Worm (Caenorhabditis elegans): ENCODE measurements around the gene pax-1.

Gene pax-1

ce11 chrV:8188421-8188820 lies 36.3 kb upstream of the pax-1 start, which contains the start of gene F20D6.15:
TSS of gene F20D6.15 (minus strand) at chrV:8188467.
- TF ChIP-seq mls-2 (tag; optimal IDR thresholded peaks at IDR 0.05) = no peak
- no peak for TF ChIP-seq unc-120 (tag; optimal IDR thresholded peaks at IDR 0.05; ENCODE audit: poor library complexity, severe bottlenecking)
- TF ChIP-seq lin-13 (tag; optimal IDR thresholded peaks at IDR 0.05) = no peak
- TF ChIP-seq snpc-4 (tag; optimal IDR thresholded peaks at IDR 0.05) = no peak
- no peak for TF ChIP-seq lin-32 (GFP tag; optimal IDR thresholded peaks at IDR 0.05)
- TF ChIP-seq sem-2 (GFP tag; optimal IDR thresholded peaks at IDR 0.05) = no peak
- no peak for TF ChIP-seq ceh-39 (tag; optimal IDR thresholded peaks at IDR 0.05)
- no peak for TF ChIP-seq flh-1 (GFP tag; optimal IDR thresholded peaks at IDR 0.05)
- no peak for TF ChIP-seq sptf-1 (tag; optimal IDR thresholded peaks at IDR 0.05)
- no peak for TF ChIP-seq nhr-28 (tag; optimal IDR thresholded peaks at IDR 0.05)
- TF ChIP-seq elt-3 (tag; optimal IDR thresholded peaks at IDR 0.05) = no peak
- TF ChIP-seq ceh-43 (GFP tag; optimal IDR thresholded peaks at IDR 0.05) = no peak
- TF ChIP-seq zip-8 (tag; optimal IDR thresholded peaks at IDR 0.05) = no peak
- TF ChIP-seq elt-1 (tag; optimal IDR thresholded peaks at IDR 0.05; ENCODE audit: borderline replicate concordance, insufficient read depth) = no peak
- TF ChIP-seq ceh-83 (GFP tag; optimal IDR thresholded peaks at IDR 0.05) = no peak
- TF ChIP-seq ces-1 (GFP tag; optimal IDR thresholded peaks at IDR 0.05) = no peak

DNA sequence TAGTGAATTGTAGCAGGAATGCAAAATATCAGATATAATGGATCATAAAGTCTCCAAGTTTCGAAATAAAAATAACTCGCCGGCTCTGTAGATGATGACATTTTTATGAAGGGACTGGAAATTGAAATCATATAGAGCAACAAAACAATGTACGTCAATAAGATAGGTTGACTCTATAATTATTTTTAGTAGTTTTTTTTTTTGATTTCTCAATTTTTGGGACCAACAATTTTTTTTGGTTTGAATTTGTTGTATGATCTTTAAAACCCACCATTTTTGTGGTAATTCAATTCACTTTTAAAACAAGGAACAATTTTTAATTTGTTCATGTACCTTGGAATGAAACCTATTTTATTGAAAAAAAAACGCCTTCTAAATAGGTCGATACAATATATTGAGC lies 34.7 kb upstream of the pax-1 start, which contains the start of gene F20D6.12:
Gene F20D6.12, minus strand, starts transcription at position 101 of the 400 bp plus-strand sequence.
- TF ChIP-seq lin-32 (GFP tag; optimal IDR thresholded peaks at IDR 0.05) = no peak
- TF ChIP-seq sptf-1 (tag; optimal IDR thresholded peaks at IDR 0.05) = no peak
- no peak for TF ChIP-seq elt-1 (tag; optimal IDR thresholded peaks at IDR 0.05; ENCODE audit: borderline replicate concordance, insufficient read depth)
- TF ChIP-seq flh-1 (GFP tag; optimal IDR thresholded peaks at IDR 0.05) = no peak
- TF ChIP-seq ceh-43 (GFP tag; optimal IDR thresholded peaks at IDR 0.05) = no peak

DNA sequence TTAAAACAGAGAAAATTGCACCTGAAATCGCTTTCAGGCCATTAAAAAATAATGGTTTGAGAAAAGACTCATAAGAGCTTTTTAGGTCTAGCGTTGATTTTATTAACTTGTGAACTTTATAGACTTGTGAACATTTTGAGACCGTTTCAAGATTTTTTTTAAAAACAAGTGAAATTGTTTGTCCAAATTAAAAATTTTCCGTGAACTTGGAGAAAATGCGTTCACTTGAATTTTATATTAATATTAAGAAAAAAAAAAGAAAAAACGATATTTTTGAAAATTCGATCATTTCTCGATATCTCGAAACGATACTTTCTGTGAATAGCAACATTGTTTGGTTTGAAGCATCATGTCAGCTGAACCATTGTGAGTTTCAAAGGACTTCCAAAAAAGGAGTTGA lies 34.3 kb upstream of the pax-1 start, which contains the start of gene F20D6.1:
Gene F20D6.1, plus strand, starts transcription at position 301 of the 400 bp plus-strand sequence.
- TF ChIP-seq elt-1 (tag; optimal IDR thresholded peaks at IDR 0.05; ENCODE audit: borderline replicate concordance, insufficient read depth) = no peak
- TF ChIP-seq ceh-39 (tag; optimal IDR thresholded peaks at IDR 0.05) = no peak

ce11 chrV:8195889-8196418 lies 28.8 kb upstream of the pax-1 start, which contains the start of gene F20D6.10:
TSS of gene F20D6.10 (minus strand) at chrV:8195939.
- TF ChIP-seq unc-120 (tag; optimal IDR thresholded peaks at IDR 0.05; ENCODE audit: poor library complexity, severe bottlenecking) = peak; percentile 62
- peak; percentile 77 for TF ChIP-seq unc-62 (GFP tag; optimal IDR thresholded peaks at IDR 0.05)
- peak; percentile 91 for TF ChIP-seq hlh-1 (tag; optimal IDR thresholded peaks at IDR 0.05)
- no peak for TF ChIP-seq mab-5 (tag; optimal IDR thresholded peaks at IDR 0.05)

ce11 chrV:8196993-8197392 lies 27.7 kb upstream of the pax-1 start:
- TF ChIP-seq unc-62 (GFP tag; optimal IDR thresholded peaks at IDR 0.05) = no peak
- TF ChIP-seq ces-1 (GFP tag; optimal IDR thresholded peaks at IDR 0.05) = no peak
- TF ChIP-seq sem-2 (GFP tag; optimal IDR thresholded peaks at IDR 0.05) = no peak
- TF ChIP-seq nhr-76 (tag; optimal IDR thresholded peaks at IDR 0.05) = no peak
- TF ChIP-seq nhr-2 (tag; optimal IDR thresholded peaks at IDR 0.05) = no peak
- TF ChIP-seq lin-32 (GFP tag; optimal IDR thresholded peaks at IDR 0.05) = no peak
- no peak for TF ChIP-seq flh-1 (GFP tag; optimal IDR thresholded peaks at IDR 0.05)
- no peak for TF ChIP-seq tbx-8 (GFP tag; optimal IDR thresholded peaks at IDR 0.05)
- TF ChIP-seq zip-8 (tag; optimal IDR thresholded peaks at IDR 0.05) = no peak
- TF ChIP-seq lsy-2 (tag; optimal IDR thresholded peaks at IDR 0.05) = no peak
- no peak for TF ChIP-seq nhr-237 (tag; optimal IDR thresholded peaks at IDR 0.05)
- TF ChIP-seq M03D4.4 (tag; optimal IDR thresholded peaks at IDR 0.05) = no peak
- no peak for TF ChIP-seq nhr-12 (tag; optimal IDR thresholded peaks at IDR 0.05)
- no peak for TF ChIP-seq bed-3 (GFP tag; optimal IDR thresholded peaks at IDR 0.05)
- TF ChIP-seq nhr-28 (tag; optimal IDR thresholded peaks at IDR 0.05) = no peak
- TF ChIP-seq sptf-1 (tag; optimal IDR thresholded peaks at IDR 0.05) = no peak
- no peak for TF ChIP-seq ceh-39 (tag; optimal IDR thresholded peaks at IDR 0.05)
- no peak for TF ChIP-seq elt-3 (tag; optimal IDR thresholded peaks at IDR 0.05)
- no peak for TF ChIP-seq ztf-11 (tag; optimal IDR thresholded peaks at IDR 0.05)
- no peak for TF ChIP-seq ceh-83 (GFP tag; optimal IDR thresholded peaks at IDR 0.05)

- TF ChIP-seq ztf-11 (tag; optimal IDR thresholded peaks at IDR 0.05) (no peak), lsy-2 (tag; optimal IDR thresholded peaks at IDR 0.05) (no peak), snpc-4 (tag; optimal IDR thresholded peaks at IDR 0.05) (no peak), bed-3 (GFP tag; optimal IDR thresholded peaks at IDR 0.05) (no peak), flh-1 (GFP tag; optimal IDR thresholded peaks at IDR 0.05) (no peak), nhr-76 (tag; optimal IDR thresholded peaks at IDR 0.05) (no peak), unc-62 (GFP tag; optimal IDR thresholded peaks at IDR 0.05) (no peak), sptf-1 (tag; optimal IDR thresholded peaks at IDR 0.05) (no peak), unc-120 (tag; optimal IDR thresholded peaks at IDR 0.05; ENCODE audit: poor library complexity, severe bottlenecking) (no peak), pha-4 (tag; optimal IDR thresholded peaks at IDR 0.05) (no peak), unc-39 (tag; optimal IDR thresholded peaks at IDR 0.05) (no peak), ceh-43 (GFP tag; optimal IDR thresholded peaks at IDR 0.05) (no peak), elt-1 (tag; optimal IDR thresholded peaks at IDR 0.05; ENCODE audit: borderline replicate concordance, insufficient read depth) (no peak), sem-2 (GFP tag; optimal IDR thresholded peaks at IDR 0.05) (no peak), mls-2 (tag; optimal IDR thresholded peaks at IDR 0.05) (no peak), mab-5 (tag; optimal IDR thresholded peaks at IDR 0.05) (no peak), nhr-2 (tag; optimal IDR thresholded peaks at IDR 0.05) (no peak), blmp-1 (tag; optimal IDR thresholded peaks at IDR 0.05) (no peak), nhr-12 (tag; optimal IDR thresholded peaks at IDR 0.05) (no peak), mep-1 (tag; optimal IDR thresholded peaks at IDR 0.05) (no peak)
Observed at ce11 chrV:8198994-8199393, 25.7 kb upstream of the pax-1 start, which contains the start of gene F20D6.11. TSS of gene F20D6.11 (minus strand) at chrV:8199094.
